Worm (Caenorhabditis elegans): ENCODE data around the gene F10C1.1.

DNA sequence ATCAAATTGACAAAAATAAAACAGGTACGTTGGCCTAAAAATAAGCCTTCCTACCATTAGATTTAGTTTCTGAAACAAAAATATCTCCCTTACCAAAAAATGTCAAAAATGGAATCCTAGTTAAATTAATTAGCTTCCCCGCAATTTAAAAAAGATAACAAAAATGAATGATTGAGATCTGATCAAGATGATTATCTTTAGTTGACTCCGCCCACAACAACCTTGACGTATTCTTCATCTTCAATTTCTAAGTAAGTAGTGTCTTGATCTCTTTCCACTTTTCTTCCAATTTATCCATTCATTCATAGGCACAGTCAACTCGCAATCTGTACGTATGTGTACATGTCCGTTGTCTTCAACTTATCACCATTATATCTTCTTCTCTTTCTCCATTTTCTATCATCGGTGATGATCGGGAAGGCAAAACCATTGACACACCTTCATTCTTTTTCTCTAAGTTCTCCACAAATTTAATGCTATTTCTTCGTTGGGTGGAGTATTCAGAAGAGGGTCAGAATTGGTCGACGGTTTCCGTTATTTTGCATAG, 5.7 kb upstream of the F10C1.1 start:
- TF ChIP-seq him-1 (tag; optimal IDR thresholded peaks at IDR 0.05), result no peak
- TF ChIP-seq dao-5 (tag; optimal IDR thresholded peaks at IDR 0.05), result no peak

Data from whole organism, L4/young adult.